Fruit fly (Drosophila melanogaster) whole organism, embryonic: ENCODE data around the gene CG10445.

Experiments
- Aef1 ChIP-seq: fragments of 200-800 bp; sonication (Bioruptor generic); IDR thresholded peaks from 3 replicates; pipeline ENCODE4 v1.3.6; 2022; ENCODE audit warnings: missing biosample characterization, missing genetic modification characterization
- Atf6 ChIP-seq: fragments of 200-800 bp; sonication (Bioruptor generic); IDR thresholded peaks from 2 replicates; pipeline ENCODE4 v1.3.6; 2022; ENCODE audit warnings: missing biosample characterization, missing genetic modification characterization
- BEAF-32 ChIP-seq: fragments of 200-800 bp; sonication (Bioruptor generic); optimal IDR thresholded peaks from 3 replicates; lab custom pipeline; 2017; ENCODE audit warnings: missing biosample characterization, missing genetic modification characterization, mild to moderate bottlenecking, moderate library complexity, missing genetic modification reagents
- CG10565 ChIP-seq: fragments of 200-800 bp; sonication (Bioruptor generic); optimal IDR thresholded peaks from 3 replicates; lab custom pipeline; 2016; ENCODE audit warnings: missing biosample characterization, mild to moderate bottlenecking, missing genetic modification characterization
- CG12071 ChIP-seq: fragments of 200-800 bp; sonication (Bioruptor generic); optimal IDR thresholded peaks from 3 replicates; lab custom pipeline; 2018; ENCODE audit warnings: missing biosample characterization, mild to moderate bottlenecking, missing genetic modification characterization
- CG12104 ChIP-seq: fragments of 200-800 bp; sonication (Bioruptor generic); optimal IDR thresholded peaks from 3 replicates; lab custom pipeline; 2016; ENCODE audit warnings: missing biosample characterization, missing genetic modification characterization
- CG13424 ChIP-seq: fragments of 200-800 bp; sonication (Bioruptor generic); optimal IDR thresholded peaks from 2 replicates; lab custom pipeline; 2019; ENCODE audit warnings: missing biosample characterization, mild to moderate bottlenecking, missing genetic modification characterization, moderate library complexity
- CG17359 ChIP-seq: fragments of 200-800 bp; sonication (Bioruptor generic); optimal IDR thresholded peaks from 3 replicates; lab custom pipeline; 2018; ENCODE audit warnings: missing biosample characterization, mild to moderate bottlenecking, missing genetic modification characterization, moderate library complexity
- CG17568 ChIP-seq: fragments of 200-800 bp; sonication (Bioruptor generic); optimal IDR thresholded peaks from 2 replicates; lab custom pipeline; 2018; ENCODE audit warnings: missing biosample characterization, mild to moderate bottlenecking, missing genetic modification characterization, moderate library complexity
- CG30431 ChIP-seq: fragments of 200-800 bp; sonication (Bioruptor generic); optimal IDR thresholded peaks from 2 replicates; lab custom pipeline; 2017; ENCODE audit warnings: missing biosample characterization, missing genetic modification characterization
- CG3163 ChIP-seq: fragments of 200-800 bp; sonication (Bioruptor generic); optimal IDR thresholded peaks from 3 replicates; lab custom pipeline; 2016; ENCODE audit warnings: missing biosample characterization, missing genetic modification characterization
- CG5180 ChIP-seq: fragments of 200-800 bp; sonication (Bioruptor generic); optimal IDR thresholded peaks from 3 replicates; lab custom pipeline; 2017; ENCODE audit warnings: missing biosample characterization, missing genetic modification characterization, mild to moderate bottlenecking, moderate library complexity, missing genetic modification reagents
- CG6175 ChIP-seq: fragments of 200-800 bp; sonication (Bioruptor generic); IDR thresholded peaks from 3 replicates; pipeline ENCODE4 v1.3.6; 2022; ENCODE audit warnings: missing biosample characterization, missing genetic modification characterization
- CG7271 ChIP-seq: fragments of 200-800 bp; sonication (Bioruptor generic); optimal IDR thresholded peaks from 2 replicates; lab custom pipeline; 2018; ENCODE audit warnings: missing biosample characterization, mild to moderate bottlenecking, missing genetic modification characterization, moderate library complexity
- CG8281 ChIP-seq: fragments of 200-800 bp; sonication (Bioruptor generic); optimal IDR thresholded peaks from 2 replicates; lab custom pipeline; 2018; ENCODE audit warnings: missing biosample characterization, mild to moderate bottlenecking, missing genetic modification characterization, moderate library complexity
- CG8924 ChIP-seq: fragments of 200-800 bp; optimal IDR thresholded peaks from 3 replicates; lab custom pipeline; 2019; ENCODE audit warnings: missing biosample characterization, mild to moderate bottlenecking, missing genetic modification characterization, moderate library complexity
- CG9609 ChIP-seq: fragments of 200-800 bp; sonication (Bioruptor generic); optimal IDR thresholded peaks from 3 replicates; lab custom pipeline; 2016; ENCODE audit warnings: missing biosample characterization, missing genetic modification characterization
- CG9817 ChIP-seq: fragments of 200-800 bp; sonication (Bioruptor generic); optimal IDR thresholded peaks from 2 replicates; lab custom pipeline; 2018; ENCODE audit warnings: missing biosample characterization, mild to moderate bottlenecking, missing genetic modification characterization, moderate library complexity
- CG9876 ChIP-seq: fragments of 200-800 bp; sonication (Bioruptor generic); optimal IDR thresholded peaks from 2 replicates; lab custom pipeline; 2016; ENCODE audit warnings: missing biosample characterization, missing genetic modification characterization
- CHES-1-like ChIP-seq: fragments of 200-800 bp; sonication (Bioruptor generic); optimal IDR thresholded peaks from 2 replicates; lab custom pipeline; 2016; ENCODE audit warnings: missing biosample characterization, missing genetic modification characterization
- E2f1 ChIP-seq: fragments of 200-800 bp; sonication (Bioruptor generic); IDR thresholded peaks from 2 replicates; pipeline ENCODE4 v1.3.6; 2022; ENCODE audit warnings: missing biosample characterization, missing genetic modification characterization
- Ets65A ChIP-seq: fragments of 200-800 bp; sonication (Bioruptor generic); peaks from one replicate; lab custom pipeline; 2016; ENCODE audit warnings: missing biosample characterization, missing genetic modification characterization
- Fer1 ChIP-seq: fragments of 200-800 bp; sonication (Bioruptor generic); optimal IDR thresholded peaks from 2 replicates; lab custom pipeline; 2017; ENCODE audit warnings: missing biosample characterization, mild to moderate bottlenecking, missing genetic modification characterization
- Hmx ChIP-seq: fragments of 200-800 bp; sonication (Bioruptor generic); optimal IDR thresholded peaks from 2 replicates; lab custom pipeline; 2016; ENCODE audit warnings: missing biosample characterization, missing genetic modification characterization
- Hr51 ChIP-seq, 2 experiments: fragments of 200-800 bp; sonication (Bioruptor generic); optimal IDR thresholded peaks; 2 replicates in 1 of 2; 3 replicates in 1 of 2; lab custom pipeline; 2016 to 2018; ENCODE audit warnings: missing biosample characterization in 2 of 2, missing genetic modification characterization in 2 of 2, mild to moderate bottlenecking in 1 of 2, moderate library complexity in 1 of 2
- Hsf ChIP-seq: fragments of 200-800 bp; sonication (Bioruptor generic); optimal IDR thresholded peaks from 3 replicates; lab custom pipeline; 2016; ENCODE audit warnings: missing biosample characterization, missing genetic modification characterization
- NC2α ChIP-seq: fragments of 200-800 bp; sonication (Bioruptor generic); optimal IDR thresholded peaks from 2 replicates; lab custom pipeline; 2016; ENCODE audit warnings: missing biosample characterization, missing genetic modification characterization
- NFAT ChIP-seq: fragments of 200-800 bp; sonication (Bioruptor generic); IDR thresholded peaks from 2 replicates; pipeline ENCODE4 v1.3.6; 2022; ENCODE audit warnings: missing biosample characterization, missing genetic modification characterization
- Nf-YB ChIP-seq: fragments of 200-800 bp; sonication (Bioruptor generic); optimal IDR thresholded peaks from 3 replicates; lab custom pipeline; 2019; ENCODE audit warnings: missing biosample characterization, mild to moderate bottlenecking, missing genetic modification characterization, moderate library complexity
- Opbp ChIP-seq: fragments of 200-800 bp; sonication (Bioruptor generic); IDR thresholded peaks from 3 replicates; pipeline ENCODE4 v1.3.6; 2022; ENCODE audit warnings: missing biosample characterization, missing genetic modification characterization; ENCODE audit not compliant: partially characterized antibody
- Ptx1 ChIP-seq: fragments of 200-800 bp; sonication (Bioruptor generic); IDR thresholded peaks from 2 replicates; pipeline ENCODE4 v1.3.6; 2022; ENCODE audit warnings: missing biosample characterization, missing genetic modification characterization
- Sox102F ChIP-seq: fragments of 200-800 bp; sonication (Bioruptor generic); optimal IDR thresholded peaks from 2 replicates; lab custom pipeline; 2018; ENCODE audit warnings: missing biosample characterization, mild to moderate bottlenecking, missing genetic modification characterization, moderate library complexity
- Spps ChIP-seq: fragments of 200-800 bp; sonication (Bioruptor generic); optimal IDR thresholded peaks from 2 replicates; lab custom pipeline; 2018; ENCODE audit warnings: missing biosample characterization, mild to moderate bottlenecking, missing genetic modification characterization
- Sry-δ ChIP-seq: fragments of 200-800 bp; sonication (Bioruptor generic); optimal IDR thresholded peaks from 2 replicates; lab custom pipeline; 2016; ENCODE audit warnings: missing biosample characterization, missing genetic modification characterization
- Trl ChIP-seq, 3 experiments: fragments of >200 bp in 2 of 3; fragments of 200-800 bp in 1 of 3; sonication (Bioruptor generic) in 1 of 3; optimal IDR thresholded peaks; 2 replicates in 1 of 3; 3 replicates in 2 of 3; lab custom pipeline; 2016 to 2017; ENCODE audit warnings: missing biosample characterization in 1 of 3, missing genetic modification characterization in 1 of 3
- ash1 ChIP-seq: fragments of 200-800 bp; sonication (Bioruptor generic); optimal IDR thresholded peaks from 2 replicates; lab custom pipeline; 2018; ENCODE audit warnings: missing biosample characterization, mild to moderate bottlenecking, missing genetic modification characterization
- bowl ChIP-seq: fragments of 200-800 bp; sonication (Bioruptor generic); IDR thresholded peaks from 2 replicates; pipeline ENCODE4 v1.3.6; 2022; ENCODE audit warnings: missing biosample characterization, missing genetic modification characterization
- cad ChIP-seq: fragments of >200 bp; optimal IDR thresholded peaks from 2 replicates; lab custom pipeline; 2017; ENCODE audit warnings: missing biosample characterization, missing genetic modification characterization
- cg ChIP-seq: fragments of 200-800 bp; sonication (Bioruptor generic); optimal IDR thresholded peaks from 3 replicates; lab custom pipeline; 2019; ENCODE audit warnings: missing biosample characterization, mild to moderate bottlenecking, missing genetic modification characterization, moderate library complexity
- chm ChIP-seq: fragments of 200-800 bp; sonication (Bioruptor generic); IDR thresholded peaks from 2 replicates; pipeline ENCODE4 v1.3.6; 2022; ENCODE audit warnings: missing biosample characterization, missing genetic modification characterization
- croc ChIP-seq: fragments of 200-800 bp; sonication (Bioruptor generic); conservative IDR thresholded peaks from 3 replicates; pipeline ENCODE4 v1.3.6; 2022; ENCODE audit warnings: missing biosample characterization, missing genetic modification characterization
- danr ChIP-seq: fragments of 200-800 bp; sonication (Bioruptor generic); IDR thresholded peaks from 2 replicates; pipeline ENCODE4 v1.3.6; 2022; ENCODE audit warnings: missing biosample characterization, missing genetic modification characterization
- eve ChIP-seq, 2 experiments: fragments of >200 bp; optimal IDR thresholded peaks; 2 replicates each; lab custom pipeline; 2017; ENCODE audit warnings: missing biosample characterization in 2 of 2, missing genetic modification characterization in 2 of 2
- eyg ChIP-seq: fragments of 200-800 bp; sonication (Bioruptor generic); optimal IDR thresholded peaks from 3 replicates; lab custom pipeline; 2016; ENCODE audit warnings: missing biosample characterization, missing genetic modification characterization
- fru ChIP-seq: fragments of >200 bp; optimal IDR thresholded peaks from 2 replicates; lab custom pipeline; 2017
- gsb ChIP-seq: fragments of 200-800 bp; sonication (Bioruptor generic); IDR thresholded peaks from 2 replicates; pipeline ENCODE4 v1.3.6; 2022; ENCODE audit warnings: missing biosample characterization, missing genetic modification characterization
- onecut ChIP-seq: fragments of 200-800 bp; sonication (Bioruptor generic); IDR thresholded peaks from 2 replicates; pipeline ENCODE4 v1.3.6; 2022; ENCODE audit warnings: missing biosample characterization, missing genetic modification characterization
- prd ChIP-seq, 3 experiments: fragments of >200 bp in 2 of 3; fragments of 200-800 bp in 1 of 3; sonication (Bioruptor generic) in 1 of 3; optimal IDR thresholded peaks in 2 of 3; IDR thresholded peaks in 1 of 3; 2 replicates in 2 of 3; 3 replicates in 1 of 3; pipeline versions ENCODE4 v1.3.6 to Lab custom; 2017 to 2022; ENCODE audit warnings: missing biosample characterization in 1 of 3, missing genetic modification characterization in 1 of 3
- tll ChIP-seq, 2 experiments: fragments of 200-800 bp in 1 of 2; fragments of >200 bp in 1 of 2; sonication (Bioruptor generic) in 1 of 2; optimal IDR thresholded peaks; 2 replicates each; lab custom pipeline; 2017 to 2019; ENCODE audit warnings: missing biosample characterization in 2 of 2, missing genetic modification characterization in 2 of 2, mild to moderate bottlenecking in 1 of 2, moderate library complexity in 1 of 2
- vfl ChIP-seq: fragments of 200-800 bp; sonication (Bioruptor generic); optimal IDR thresholded peaks from 2 replicates; lab custom pipeline; 2016; ENCODE audit warnings: missing biosample characterization, missing genetic modification characterization
- vnd ChIP-seq: fragments of 200-800 bp; sonication (Bioruptor generic); IDR thresholded peaks from 3 replicates; pipeline ENCODE4 v1.3.6; 2022; ENCODE audit warnings: missing biosample characterization, missing genetic modification characterization; ENCODE audit not compliant: partially characterized antibody

Gene CG10445

DNA sequence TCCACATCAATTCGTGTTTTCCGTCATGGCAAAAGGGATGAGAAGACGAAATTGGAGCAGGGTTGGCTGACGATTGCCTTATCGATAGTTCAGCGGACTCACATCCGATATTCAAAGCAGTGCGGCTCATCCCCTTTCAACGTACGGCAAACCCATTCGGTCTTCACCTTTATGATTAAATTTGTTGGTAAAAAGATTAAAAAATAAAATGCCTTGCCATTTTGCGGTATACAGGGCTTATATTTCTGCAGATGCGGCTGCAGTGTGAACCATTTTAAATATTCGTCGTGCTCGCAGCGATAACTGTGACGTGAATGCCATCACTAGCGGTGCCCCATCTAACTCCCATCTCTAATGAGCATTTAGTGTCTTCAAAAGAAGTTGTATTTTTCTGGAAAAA is 12.8 kb downstream of the CG10445 start, which contains the start of the genes Taf7 and EMC1 (continued):
- TF ChIP-seq vnd (peak; percentile 98), fru (lab: Kevin White, UChicago) (no peak), CG17359 (tag; lab: Kevin White, UChicago) (no peak), danr (GFP tag; lab: Robert Waterston, UW) (no peak), gsb (GFP tag; lab: Robert Waterston, UW) (no peak), NC2α (GFP tag; lab: Kevin White, UChicago) (peak; percentile 25), CG8924 (tag; lab: Kevin White, UChicago) (no peak), Sry-δ (GFP tag; lab: Kevin White, UChicago) (peak; percentile 100), NFAT (no peak), CG9876 (GFP tag; lab: Kevin White, UChicago) (peak; percentile 50), CG9817 (tag; lab: Kevin White, UChicago) (no peak), ash1 (GFP tag; lab: Kevin White, UChicago) (no peak), BEAF-32 (peak; percentile 100), eve (GFP tag; optimal IDR thresholded peaks at IDR 0.05; lab: Kevin White, UChicago) (no peak), CG17568 (no peak), Ptx1 (GFP tag; lab: Robert Waterston, UW) (peak; percentile 54), prd (optimal IDR thresholded peaks at IDR 0.05; lab: Kevin White, UChicago) (no peak), prd (GFP tag; IDR thresholded peaks at IDR 0.05; lab: Robert Waterston, UW) (peak; percentile 38; the same call in 1 of the 3 replicates), Atf6 (no peak), eyg (no peak), CG7271 (tag; lab: Kevin White, UChicago) (no peak), CG8281 (tag; lab: Kevin White, UChicago) (no peak), CG6175 (peak; percentile 95), CG5180 (GFP tag; lab: Kevin White, UChicago) (no peak), Aef1 (no peak), bowl (GFP tag; lab: Robert Waterston, UW) (no peak), Hsf (peak; percentile 60), Fer1 (GFP tag; lab: Kevin White, UChicago) (no peak), CG12104 (GFP tag; lab: Kevin White, UChicago) (no peak), CG30431 (GFP tag; lab: Kevin White, UChicago) (no peak), Ets65A (GFP tag; lab: Kevin White, UChicago) (peak; percentile 96), Sox102F (GFP tag; lab: Kevin White, UChicago) (no peak), CG9609 (GFP tag; lab: Kevin White, UChicago) (peak; percentile 37), tll (GFP tag; optimal IDR thresholded peaks at IDR 0.05; lab: Kevin White, UChicago) (peak in 1 of 2 experiments; percentile 99), Hr51 (GFP tag; optimal IDR thresholded peaks at IDR 0.05; lab: Kevin White, UChicago) (peak in 1 of 2 experiments; percentile 49), Hmx (GFP tag; lab: Kevin White, UChicago) (no peak), vfl (GFP tag; lab: Kevin White, UChicago) (peak; percentile 9), CG3163 (GFP tag; lab: Kevin White, UChicago) (peak; percentile 16), Trl (optimal IDR thresholded peaks at IDR 0.05; lab: Kevin White, UChicago) (no peak), Trl (GFP tag; optimal IDR thresholded peaks at IDR 0.05; lab: Kevin White, UChicago) (peak; percentile 33), Opbp (GFP tag; lab: Robert Waterston, UW) (peak; percentile 83), CG12071 (GFP tag; lab: Kevin White, UChicago) (no peak), cg (no peak), E2f1 (GFP tag; lab: Robert Waterston, UW) (no peak), croc (GFP tag; lab: Robert Waterston, UW) (no peak), onecut (GFP tag; lab: Robert Waterston, UW) (no peak), CG13424 (tag; lab: Kevin White, UChicago) (peak; percentile 47), Spps (no peak), CHES-1-like (GFP tag; lab: Kevin White, UChicago) (peak; percentile 75), CG10565 (GFP tag; lab: Kevin White, UChicago) (no peak), Nf-YB (GFP tag; lab: Kevin White, UChicago) (no peak), chm (GFP tag; lab: Robert Waterston, UW) (no peak), cad (GFP tag; lab: Kevin White, UChicago) (no peak)
